Worm (Caenorhabditis elegans): ENCODE data around the gene pph-1.

ce11 chrV:10711004-10711403 lies 8.7 kb downstream of the pph-1 start:
- TF ChIP-seq ztf-25 (GFP tag; IDR thresholded peaks at IDR 0.05) (no peak), lsy-27 (tag; optimal IDR thresholded peaks at IDR 0.05; ENCODE audit: borderline replicate concordance, insufficient read depth) (no peak), egrh-3 (GFP tag; IDR thresholded peaks at IDR 0.05) (no peak), F39B2.1 (GFP tag; IDR thresholded peaks at IDR 0.05) (no peak), Y67H2A.10 (GFP tag; conservative IDR thresholded peaks at IDR 0.05) (no peak), pha-4 (tag; optimal IDR thresholded peaks at IDR 0.05) (no peak), cebp-2 (GFP tag; IDR thresholded peaks at IDR 0.05) (no peak), cebp-1 (GFP tag; IDR thresholded peaks at IDR 0.05) (no peak), cebp-1 (tag; optimal IDR thresholded peaks at IDR 0.05) (no peak), somi-1 (GFP tag; optimal IDR thresholded peaks at IDR 0.05) (no peak), lsl-1 (GFP tag; optimal IDR thresholded peaks at IDR 0.05) (no peak), C17E4.6 (GFP tag; IDR thresholded peaks at IDR 0.05) (no peak), nhr-120 (GFP tag; IDR thresholded peaks at IDR 0.05) (no peak), unc-130 (GFP tag; optimal IDR thresholded peaks at IDR 0.05) (no peak)
